Worm (Caenorhabditis elegans) whole organism, midembryonic: ENCODE data around the gene old-1.

Experiments
- cog-1 ChIP-seq: sonication (generic microtip); optimal IDR thresholded peaks from 2 replicates; lab custom pipeline; 2016; ENCODE audit warnings: missing genetic modification characterization, missing compliant biosample characterization
- flt-1 ChIP-seq: fragments of 200-800 bp; sonication (Bioruptor generic); IDR thresholded peaks from 2 replicates; pipeline ENCODE4 v1.3.6; 2022; ENCODE audit warnings: missing genetic modification characterization, missing compliant biosample characterization
- klf-2 ChIP-seq: fragments of 200-800 bp; sonication (Bioruptor generic); conservative IDR thresholded peaks from 2 replicates; pipeline ENCODE4 v1.3.6; 2022; ENCODE audit warnings: missing genetic modification reagents, missing genetic modification characterization, missing compliant biosample characterization
- med-1 ChIP-seq: sonication (generic microtip); optimal IDR thresholded peaks from 2 replicates; lab custom pipeline; 2017; ENCODE audit warnings: missing genetic modification characterization, mild to moderate bottlenecking, missing compliant biosample characterization, antibody characterized with exemption, missing genetic modification reagents; ENCODE audit not compliant: insufficient read depth
- ref-1 ChIP-seq: fragments of 200-800 bp; sonication (Bioruptor generic); conservative IDR thresholded peaks from 2 replicates; pipeline ENCODE4 v1.3.6; 2022; ENCODE audit warnings: missing genetic modification reagents, missing genetic modification characterization, missing compliant biosample characterization
- tab-1 ChIP-seq: fragments of 200-800 bp; sonication (Bioruptor generic); IDR thresholded peaks from 2 replicates; pipeline ENCODE4 v1.3.6; 2022; ENCODE audit warnings: missing genetic modification characterization, missing compliant biosample characterization
- ztf-29 ChIP-seq: fragments of 200-800 bp; sonication (Bioruptor generic); IDR thresholded peaks from 2 replicates; pipeline ENCODE4 v1.3.6; 2022; ENCODE audit warnings: missing genetic modification reagents, missing genetic modification characterization, missing compliant biosample characterization

DNA sequence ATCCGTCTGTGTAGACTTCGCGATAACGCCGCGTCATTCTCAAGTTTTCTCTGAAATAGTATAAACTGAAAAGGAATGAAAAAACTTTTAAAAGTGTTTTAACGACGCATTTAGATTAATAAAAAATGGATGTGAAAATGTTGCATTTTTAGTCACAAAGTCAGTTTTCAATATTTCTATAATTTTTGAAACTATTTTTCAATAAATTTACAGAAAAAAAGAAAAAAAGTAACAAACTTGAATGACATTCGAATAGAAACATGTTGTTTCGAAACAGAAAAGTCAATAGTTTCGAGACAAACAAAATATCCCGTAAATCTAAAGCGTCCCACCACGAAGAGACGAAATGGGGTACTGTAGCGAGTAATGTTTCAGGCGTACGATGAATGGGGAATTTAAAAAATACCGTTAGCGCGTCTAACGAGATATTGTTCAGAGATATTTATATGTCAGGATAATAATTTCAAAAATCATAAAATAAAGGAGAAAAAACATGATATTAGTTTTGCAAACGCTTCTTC is 26.5 kb downstream of the old-1 start, which contains the start of gene rnh-1.2:
- no peak for TF ChIP-seq flt-1 (GFP tag; lab: Robert Waterston, UW)
- TF ChIP-seq klf-2 (GFP tag; lab: Robert Waterston, UW), result no peak
- no peak for TF ChIP-seq ztf-29
- no peak for TF ChIP-seq cog-1 (tag; lab: Kevin White, UChicago)
- TF ChIP-seq med-1 (GFP tag; lab: Kevin White, UChicago), result no peak
- no peak for TF ChIP-seq ref-1 (GFP tag; lab: Robert Waterston, UW)
- TF ChIP-seq tab-1 (GFP tag; lab: Robert Waterston, UW), result no peak
